Fruit fly (Drosophila melanogaster) whole organism, embryonic: ENCODE measurements around the gene CG44869.

Experiments
- BEAF-32 ChIP-seq: fragments of 200-800 bp; sonication (Bioruptor generic); optimal IDR thresholded peaks from 3 replicates; lab custom pipeline; 2017; ENCODE audit warnings: missing biosample characterization, missing genetic modification characterization, mild to moderate bottlenecking, moderate library complexity, missing genetic modification reagents
- CG10979 ChIP-seq: fragments of 200-800 bp; sonication (Bioruptor generic); optimal IDR thresholded peaks from 2 replicates; lab custom pipeline; 2018; ENCODE audit warnings: missing biosample characterization, mild to moderate bottlenecking, missing genetic modification characterization, moderate library complexity
- CG13287 ChIP-seq: fragments of 200-800 bp; sonication (Bioruptor generic); IDR thresholded peaks from 2 replicates; pipeline ENCODE4 v1.3.6; 2022; ENCODE audit warnings: missing biosample characterization, missing genetic modification characterization; ENCODE audit not compliant: partially characterized antibody
- CG13296 ChIP-seq: fragments of 200-800 bp; sonication (Bioruptor generic); optimal IDR thresholded peaks from 3 replicates; lab custom pipeline; 2018; ENCODE audit warnings: missing biosample characterization, mild to moderate bottlenecking, missing genetic modification characterization
- CG14014 ChIP-seq: fragments of 200-800 bp; sonication (Bioruptor generic); IDR thresholded peaks from 2 replicates; pipeline ENCODE4 v1.3.6; 2022; ENCODE audit warnings: missing biosample characterization, missing genetic modification characterization
- CG14050 ChIP-seq: fragments of 200-800 bp; sonication (Bioruptor generic); IDR thresholded peaks from 3 replicates; pipeline ENCODE4 v1.3.6; 2022; ENCODE audit warnings: missing biosample characterization, missing genetic modification characterization
- CG1529 ChIP-seq: fragments of 200-800 bp; sonication (Bioruptor generic); optimal IDR thresholded peaks from 3 replicates; lab custom pipeline; 2018; ENCODE audit warnings: missing biosample characterization, missing genetic modification characterization
- CG17361 ChIP-seq: fragments of 200-800 bp; sonication (Bioruptor generic); IDR thresholded peaks from 3 replicates; pipeline ENCODE4 v1.3.6; 2022; ENCODE audit warnings: missing biosample characterization, missing genetic modification characterization
- CG30431 ChIP-seq: fragments of 200-800 bp; sonication (Bioruptor generic); optimal IDR thresholded peaks from 2 replicates; lab custom pipeline; 2017; ENCODE audit warnings: missing biosample characterization, missing genetic modification characterization
- CG3281 ChIP-seq: fragments of 200-800 bp; sonication (Bioruptor generic); optimal IDR thresholded peaks from 3 replicates; lab custom pipeline; 2017; ENCODE audit warnings: missing biosample characterization, mild to moderate bottlenecking, missing genetic modification characterization
- CG6654 ChIP-seq: fragments of 200-800 bp; sonication (Bioruptor generic); optimal IDR thresholded peaks from 2 replicates; lab custom pipeline; 2017; ENCODE audit warnings: missing biosample characterization, mild to moderate bottlenecking, missing genetic modification characterization
- CG6683 ChIP-seq: fragments of 200-800 bp; sonication (Bioruptor generic); optimal IDR thresholded peaks from 2 replicates; lab custom pipeline; 2017; ENCODE audit warnings: missing biosample characterization, mild to moderate bottlenecking, missing genetic modification characterization, missing genetic modification reagents
- CG6689 ChIP-seq: fragments of 200-800 bp; sonication (Bioruptor generic); IDR thresholded peaks from 2 replicates; pipeline ENCODE4 v1.3.6; 2022; ENCODE audit warnings: missing biosample characterization, missing genetic modification characterization
- CG6854 ChIP-seq: fragments of 200-800 bp; sonication (Bioruptor generic); optimal IDR thresholded peaks from 3 replicates; lab custom pipeline; 2017; ENCODE audit warnings: missing biosample characterization, mild to moderate bottlenecking, missing genetic modification characterization
- CG8089 ChIP-seq: fragments of 200-800 bp; sonication (Bioruptor generic); optimal IDR thresholded peaks from 3 replicates; lab custom pipeline; 2016; ENCODE audit warnings: missing biosample characterization, missing genetic modification characterization
- CG9876 ChIP-seq: fragments of 200-800 bp; sonication (Bioruptor generic); optimal IDR thresholded peaks from 2 replicates; lab custom pipeline; 2016; ENCODE audit warnings: missing biosample characterization, missing genetic modification characterization
- CTCF ChIP-seq: fragments of 200-800 bp; sonication (Bioruptor generic); optimal IDR thresholded peaks from 2 replicates; lab custom pipeline; 2017; ENCODE audit warnings: missing biosample characterization, mild to moderate bottlenecking, missing genetic modification characterization, moderate library complexity
- CrebB ChIP-seq: fragments of 200-800 bp; sonication (Bioruptor generic); optimal IDR thresholded peaks from 3 replicates; lab custom pipeline; 2018; ENCODE audit warnings: missing biosample characterization, mild to moderate bottlenecking, missing genetic modification characterization
- Doc3 ChIP-seq: fragments of 200-800 bp; sonication (Bioruptor generic); IDR thresholded peaks from 3 replicates; pipeline ENCODE4 v1.3.6; 2022; ENCODE audit warnings: missing biosample characterization, missing genetic modification characterization; ENCODE audit not compliant: partially characterized antibody
- Drgx ChIP-seq: fragments of 200-800 bp; sonication (Bioruptor generic); IDR thresholded peaks from 2 replicates; pipeline ENCODE4 v1.3.6; 2022; ENCODE audit warnings: missing biosample characterization, missing genetic modification characterization
- Ets65A ChIP-seq: fragments of 200-800 bp; sonication (Bioruptor generic); peaks from one replicate; lab custom pipeline; 2016; ENCODE audit warnings: missing biosample characterization, missing genetic modification characterization
- GATAe ChIP-seq: fragments of 200-800 bp; sonication (Bioruptor generic); conservative IDR thresholded peaks from 2 replicates; pipeline ENCODE4 v1.3.6; 2022; ENCODE audit warnings: missing biosample characterization, missing genetic modification characterization
- HLHmδ ChIP-seq: fragments of 200-800 bp; sonication (Bioruptor generic); optimal IDR thresholded peaks from 2 replicates; lab custom pipeline; 2018; ENCODE audit warnings: missing biosample characterization, mild to moderate bottlenecking, missing genetic modification characterization, moderate library complexity
- Hmx ChIP-seq: fragments of 200-800 bp; sonication (Bioruptor generic); optimal IDR thresholded peaks from 2 replicates; lab custom pipeline; 2016; ENCODE audit warnings: missing biosample characterization, missing genetic modification characterization
- Hr3 ChIP-seq: fragments of 200-800 bp; sonication (Bioruptor generic); optimal IDR thresholded peaks from 3 replicates; lab custom pipeline; 2016; ENCODE audit warnings: missing biosample characterization, missing genetic modification characterization
- Med ChIP-seq: fragments of 200-800 bp; sonication (Bioruptor generic); peaks from one replicate; lab custom pipeline; 2016; ENCODE audit warnings: missing biosample characterization, missing genetic modification characterization, mild to moderate bottlenecking, inconsistent platforms, moderate library complexity
- Myb ChIP-seq: fragments of 200-800 bp; sonication (Bioruptor generic); optimal IDR thresholded peaks from 2 replicates; lab custom pipeline; 2016; ENCODE audit warnings: missing biosample characterization, missing genetic modification characterization
- Opbp ChIP-seq: fragments of 200-800 bp; sonication (Bioruptor generic); IDR thresholded peaks from 3 replicates; pipeline ENCODE4 v1.3.6; 2022; ENCODE audit warnings: missing biosample characterization, missing genetic modification characterization; ENCODE audit not compliant: partially characterized antibody
- Six4 ChIP-seq: fragments of 200-800 bp; sonication (Bioruptor generic); optimal IDR thresholded peaks from 2 replicates; lab custom pipeline; 2016; ENCODE audit warnings: missing biosample characterization, missing genetic modification characterization
- abd-A ChIP-seq: fragments of 200-800 bp; sonication (Bioruptor generic); optimal IDR thresholded peaks from 3 replicates; lab custom pipeline; 2019; ENCODE audit warnings: missing biosample characterization, mild to moderate bottlenecking, missing genetic modification characterization, moderate library complexity
- cato ChIP-seq: fragments of 200-800 bp; sonication (Bioruptor generic); optimal IDR thresholded peaks from 2 replicates; lab custom pipeline; 2016; ENCODE audit warnings: missing biosample characterization, missing genetic modification characterization, borderline replicate concordance
- disco-r ChIP-seq: fragments of 200-800 bp; sonication (Bioruptor generic); optimal IDR thresholded peaks from 2 replicates; lab custom pipeline; 2016; ENCODE audit warnings: missing biosample characterization, missing genetic modification characterization
- dmrt11E ChIP-seq: fragments of 200-800 bp; sonication (Bioruptor generic); optimal IDR thresholded peaks from 3 replicates; lab custom pipeline; 2018; ENCODE audit warnings: missing biosample characterization, mild to moderate bottlenecking, missing genetic modification characterization, moderate library complexity
- fru ChIP-seq: fragments of >200 bp; optimal IDR thresholded peaks from 2 replicates; lab custom pipeline; 2017
- fu2 ChIP-seq: fragments of 200-800 bp; sonication (Bioruptor generic); optimal IDR thresholded peaks from 2 replicates; lab custom pipeline; 2016; ENCODE audit warnings: missing biosample characterization, missing genetic modification characterization
- gce ChIP-seq: fragments of 200-800 bp; sonication (Bioruptor generic); IDR thresholded peaks from 3 replicates; pipeline ENCODE4 v1.3.6; 2022; ENCODE audit warnings: missing biosample characterization, missing genetic modification characterization
- lbe ChIP-seq: fragments of 200-800 bp; sonication (Bioruptor generic); optimal IDR thresholded peaks from 2 replicates; lab custom pipeline; 2016; ENCODE audit warnings: missing biosample characterization, mild to moderate bottlenecking, missing genetic modification characterization
- maf-S ChIP-seq: fragments of 200-800 bp; sonication (Bioruptor generic); optimal IDR thresholded peaks from 2 replicates; lab custom pipeline; 2016; ENCODE audit warnings: missing biosample characterization, missing genetic modification characterization
- nom ChIP-seq: fragments of 200-800 bp; sonication (Bioruptor generic); optimal IDR thresholded peaks from 2 replicates; lab custom pipeline; 2017; ENCODE audit warnings: missing biosample characterization, missing genetic modification characterization, mild to moderate bottlenecking, moderate library complexity, missing genetic modification reagents
- pnt ChIP-seq: fragments of 200-800 bp; sonication (Bioruptor generic); optimal IDR thresholded peaks from 3 replicates; lab custom pipeline; 2016; ENCODE audit warnings: missing biosample characterization, missing genetic modification characterization
- ranshi ChIP-seq: fragments of 200-800 bp; sonication (Bioruptor generic); IDR thresholded peaks from 2 replicates; pipeline ENCODE4 v1.3.6; 2022; ENCODE audit warnings: missing biosample characterization, missing genetic modification characterization
- sens ChIP-seq: fragments of 200-800 bp; sonication (Bioruptor generic); peaks from one replicate; lab custom pipeline; 2016; ENCODE audit warnings: missing biosample characterization, missing genetic modification characterization
- sisA ChIP-seq: fragments of 200-800 bp; sonication (Bioruptor generic); IDR thresholded peaks from 2 replicates; pipeline ENCODE4 v1.3.6; 2022; ENCODE audit warnings: missing biosample characterization, missing genetic modification characterization
- sr ChIP-seq: fragments of 200-800 bp; sonication (Bioruptor generic); IDR thresholded peaks from 3 replicates; pipeline ENCODE4 v1.3.6; 2022; ENCODE audit warnings: missing biosample characterization, missing genetic modification characterization
- stwl ChIP-seq: fragments of 200-800 bp; sonication (Bioruptor generic); optimal IDR thresholded peaks from 3 replicates; lab custom pipeline; 2018; ENCODE audit warnings: missing biosample characterization, mild to moderate bottlenecking, missing genetic modification characterization, moderate library complexity
- ttk ChIP-seq: fragments of 200-800 bp; sonication (Bioruptor generic); IDR thresholded peaks from 2 replicates; pipeline ENCODE4 v2.1.2; 2022; ENCODE audit warnings: missing biosample characterization, missing genetic modification characterization

The CG44869 gene

DNA sequence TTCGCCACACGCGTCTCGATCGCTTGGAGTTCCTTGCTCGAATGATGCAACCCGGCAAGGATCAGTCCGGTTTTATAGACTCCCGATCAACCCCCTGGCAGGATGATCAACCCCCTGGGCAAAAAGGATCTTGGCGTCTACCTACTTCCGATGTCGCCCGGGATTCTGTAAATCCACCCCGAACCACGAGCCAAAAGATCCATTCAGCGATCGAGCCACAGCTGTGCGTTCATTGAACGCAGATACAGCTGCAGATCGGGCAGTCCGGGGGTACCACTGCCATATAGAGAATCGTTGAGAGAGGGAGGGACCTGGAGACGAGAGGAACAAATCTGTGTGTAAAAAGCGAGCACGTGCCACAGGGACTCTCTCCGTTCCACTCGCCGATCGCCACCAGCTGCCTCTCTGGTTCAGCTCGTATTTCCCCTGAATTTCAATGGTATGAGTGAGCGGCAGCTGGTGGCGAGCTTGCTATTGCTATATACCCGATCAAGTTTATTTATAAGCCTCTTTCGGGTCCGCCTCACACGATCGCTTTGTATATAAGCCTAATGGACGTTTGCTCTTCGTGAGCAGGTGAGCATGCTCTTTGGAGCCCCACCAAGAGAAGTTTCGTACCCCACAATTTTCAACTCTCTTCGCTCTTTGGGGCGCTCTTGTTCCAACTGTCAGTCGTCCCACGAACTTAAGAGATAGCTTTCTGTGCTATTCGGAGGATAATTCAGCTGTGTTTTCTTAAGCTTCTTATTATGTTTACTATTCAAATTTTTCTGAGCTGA lies 7.6 kb upstream of the CG44869 start, which contains the start of gene wor (continued):
- TF ChIP-seq gce, result no peak
- TF ChIP-seq CG8089 (GFP tag; lab: Kevin White, UChicago), result no peak
- no peak for TF ChIP-seq CG30431 (GFP tag; lab: Kevin White, UChicago)
- TF ChIP-seq stwl (tag; lab: Kevin White, UChicago), result no peak
- TF ChIP-seq CG6654, result no peak
- TF ChIP-seq CG10979 (tag; lab: Kevin White, UChicago), result no peak

DNA sequence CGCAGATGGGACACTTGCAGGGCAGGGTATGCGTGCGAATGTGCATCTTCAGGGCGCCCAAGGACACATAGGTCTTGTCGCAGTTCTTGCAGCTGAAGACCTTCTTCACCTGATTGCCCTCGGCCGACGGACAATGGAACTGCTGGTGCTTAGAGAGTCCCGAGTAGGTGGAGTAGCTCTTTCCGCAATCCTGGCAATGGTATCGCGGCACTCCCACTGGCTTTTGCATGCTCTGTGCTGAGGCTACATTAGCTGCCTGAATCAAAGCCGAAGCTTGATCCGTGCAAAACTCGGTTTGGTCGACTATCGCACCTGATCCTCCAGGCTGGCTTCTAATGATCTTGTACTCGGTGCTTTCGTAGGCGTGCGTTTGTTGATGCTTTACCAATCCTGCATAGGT lies 6.0 kb upstream of the CG44869 start:
- TF ChIP-seq ttk (GFP tag; lab: Robert Waterston, UW) (no peak), ranshi (GFP tag; lab: Robert Waterston, UW) (no peak), Drgx (no peak), Ets65A (GFP tag; lab: Kevin White, UChicago) (peak; percentile 76), disco-r (GFP tag; lab: Kevin White, UChicago) (no peak), abd-A (tag; lab: Kevin White, UChicago) (no peak), CG3281 (GFP tag; lab: Kevin White, UChicago) (no peak)

DNA sequence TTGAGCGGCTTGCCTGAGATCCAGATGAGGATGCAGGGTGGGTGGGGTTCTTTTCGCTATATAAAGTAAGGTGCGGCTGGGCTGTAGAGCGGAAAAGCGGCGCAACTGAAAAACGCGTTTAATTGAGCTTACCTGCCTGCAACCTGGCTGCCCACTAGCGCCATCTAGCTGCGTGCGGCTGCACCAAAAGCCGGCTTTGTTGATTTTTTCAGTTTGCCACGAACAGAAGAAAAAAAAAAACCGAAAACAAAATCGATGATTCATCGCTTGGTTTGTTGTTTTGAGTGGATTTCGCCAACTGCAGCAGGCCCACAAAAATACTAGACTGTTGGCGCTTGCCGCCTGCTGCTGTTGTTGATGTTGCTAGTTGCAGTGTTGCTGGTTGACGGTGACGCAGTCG lies 4.3 kb upstream of the CG44869 start:
- no peak for TF ChIP-seq fu2
- TF ChIP-seq Med, result peak; percentile 52
- TF ChIP-seq nom (GFP tag; lab: Kevin White, UChicago), result peak; percentile 52
- no peak for TF ChIP-seq fru
- TF ChIP-seq Drgx, result peak; percentile 82
- TF ChIP-seq CTCF (GFP tag; lab: Kevin White, UChicago), result peak; percentile 88
- TF ChIP-seq Opbp (GFP tag; lab: Robert Waterston, UW), result 0 out of 3 replicates have a peak, but pooled peaks have one; percentile 8

DNA sequence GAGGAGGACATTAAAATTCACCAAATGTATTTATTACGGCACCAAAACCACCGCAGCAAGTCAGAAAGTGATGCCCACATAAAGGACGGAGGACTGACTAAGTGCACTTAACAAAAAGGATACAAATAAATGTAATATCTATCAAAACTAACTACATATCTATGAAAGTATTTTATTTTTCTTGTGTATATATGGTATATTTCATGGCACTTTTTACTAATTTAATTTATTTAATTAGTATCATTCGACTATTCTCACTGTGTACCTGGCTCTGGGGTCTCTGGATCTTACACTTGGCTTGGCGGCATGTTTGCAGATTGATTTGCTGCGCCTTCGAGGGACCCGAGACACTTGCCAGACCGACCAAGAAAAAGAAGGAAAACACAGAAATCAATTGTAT lies 4.1 kb downstream of the CG44869 start:
- TF ChIP-seq CG6683 (GFP tag; lab: Kevin White, UChicago), result no peak
- TF ChIP-seq CG14014, result no peak
- TF ChIP-seq BEAF-32 (GFP tag; lab: Kevin White, UChicago), result no peak
- TF ChIP-seq Six4 (GFP tag; lab: Kevin White, UChicago), result no peak
- TF ChIP-seq sr (GFP tag; lab: Robert Waterston, UW), result no peak
- TF ChIP-seq GATAe (GFP tag; lab: Robert Waterston, UW), result no peak
- TF ChIP-seq abd-A (tag; lab: Kevin White, UChicago), result no peak
- no peak for TF ChIP-seq pnt (GFP tag; lab: Kevin White, UChicago)
- TF ChIP-seq CG9876 (GFP tag; lab: Kevin White, UChicago), result no peak
- TF ChIP-seq Hr3, result no peak
- peak; percentile 46 for TF ChIP-seq Med
- no peak for TF ChIP-seq HLHmδ (GFP tag; lab: Kevin White, UChicago)
- TF ChIP-seq Doc3, result no peak
- TF ChIP-seq gce, result no peak
- no peak for TF ChIP-seq maf-S (GFP tag; lab: Kevin White, UChicago)
- TF ChIP-seq CG14050, result no peak
- TF ChIP-seq cato (GFP tag; lab: Kevin White, UChicago), result no peak
- TF ChIP-seq CG13296 (GFP tag; lab: Kevin White, UChicago), result no peak
- TF ChIP-seq CG17361 (GFP tag; lab: Robert Waterston, UW), result no peak
- TF ChIP-seq CG1529 (GFP tag; lab: Kevin White, UChicago), result no peak
- TF ChIP-seq Hmx (GFP tag; lab: Kevin White, UChicago), result no peak
- no peak for TF ChIP-seq CG13287 (GFP tag; lab: Robert Waterston, UW)
- TF ChIP-seq sens (GFP tag; lab: Kevin White, UChicago), result peak; percentile 37
- peak; percentile 9 for TF ChIP-seq dmrt11E (tag; lab: Kevin White, UChicago)
- no peak for TF ChIP-seq CrebB
- TF ChIP-seq Myb (GFP tag; lab: Kevin White, UChicago), result no peak
- no peak for TF ChIP-seq sisA
- peak; percentile 68 for TF ChIP-seq lbe
- TF ChIP-seq CG6689 (GFP tag; lab: Robert Waterston, UW), result no peak
- TF ChIP-seq CG6854 (GFP tag; lab: Kevin White, UChicago), result no peak
